Worm (Caenorhabditis elegans) whole organism, late embryonic: ENCODE results near the gene F17C11.13.

Experiments used
- C38D4.7 ChIP-seq: fragments of 200-800 bp; sonication (Bioruptor generic); optimal IDR thresholded peaks from 2 replicates; lab custom pipeline; 2018; ENCODE audit warnings: mild to moderate bottlenecking, missing genetic modification characterization, moderate library complexity, missing compliant biosample characterization
- F13H6.1 ChIP-seq: sonication (generic microtip); optimal IDR thresholded peaks from 2 replicates; lab custom pipeline; 2016; ENCODE audit warnings: missing genetic modification characterization, missing compliant biosample characterization
- K09A11.1 ChIP-seq: sonication (generic microtip); optimal IDR thresholded peaks from 2 replicates; lab custom pipeline; 2017; ENCODE audit warnings: antibody characterized with exemption, mild to moderate bottlenecking, missing genetic modification characterization, missing compliant biosample characterization; ENCODE audit not compliant: insufficient read depth
- T23F11.4 ChIP-seq: fragments of 200-800 bp; sonication (Bioruptor generic); optimal IDR thresholded peaks from 2 replicates; lab custom pipeline; 2018; ENCODE audit warnings: mild to moderate bottlenecking, missing genetic modification characterization, missing compliant biosample characterization
- Y22D7AL.16 ChIP-seq: sonication (generic microtip); optimal IDR thresholded peaks from 2 replicates; lab custom pipeline; 2016; ENCODE audit warnings: missing genetic modification characterization, missing compliant biosample characterization
- ahr-1 ChIP-seq: sonication (generic microtip); optimal IDR thresholded peaks from 2 replicates; lab custom pipeline; 2016; ENCODE audit warnings: missing genetic modification characterization, missing compliant biosample characterization
- ama-1 ChIP-seq: fragments of 150-350 bp; optimal IDR thresholded peaks from 2 replicates; lab custom pipeline; 2014
- ceh-14 ChIP-seq: sonication (generic microtip); optimal IDR thresholded peaks from 2 replicates; lab custom pipeline; 2016; ENCODE audit warnings: missing genotype, missing genetic modification characterization, missing compliant biosample characterization
- ceh-19 ChIP-seq: fragments of 200-800 bp; sonication (Bioruptor generic); optimal IDR thresholded peaks from 2 replicates; lab custom pipeline; 2018; ENCODE audit warnings: mild to moderate bottlenecking, missing genetic modification characterization, missing compliant biosample characterization
- ceh-22 ChIP-seq: sonication (generic microtip); optimal IDR thresholded peaks from 2 replicates; lab custom pipeline; 2017; ENCODE audit warnings: missing biosample characterization, missing genetic modification characterization
- ceh-24 ChIP-seq: sonication (generic microtip); optimal IDR thresholded peaks from 2 replicates; lab custom pipeline; 2016; ENCODE audit warnings: mild to moderate bottlenecking, missing genetic modification characterization, missing compliant biosample characterization
- ceh-31 ChIP-seq: sonication (generic microtip); optimal IDR thresholded peaks from 2 replicates; lab custom pipeline; 2016; ENCODE audit warnings: missing genetic modification characterization, missing compliant biosample characterization
- ceh-9 ChIP-seq: sonication (generic microtip); optimal IDR thresholded peaks from 2 replicates; lab custom pipeline; 2016; ENCODE audit warnings: mild to moderate bottlenecking, missing genetic modification characterization, inconsistent platforms, missing compliant biosample characterization
- che-1 ChIP-seq: sonication (generic microtip); optimal IDR thresholded peaks from 2 replicates; lab custom pipeline; 2016; ENCODE audit warnings: mild to moderate bottlenecking, missing genetic modification characterization, missing compliant biosample characterization
- dmd-4 ChIP-seq: sonication (generic microtip); optimal IDR thresholded peaks from 2 replicates; lab custom pipeline; 2016; ENCODE audit warnings: borderline replicate concordance, missing genetic modification characterization, missing compliant biosample characterization
- dve-1 ChIP-seq: sonication (generic microtip); optimal IDR thresholded peaks from 2 replicates; lab custom pipeline; 2017; ENCODE audit warnings: antibody characterized with exemption, mild to moderate bottlenecking, missing genetic modification characterization, missing compliant biosample characterization
- ets-4 ChIP-seq: sonication (generic microtip); optimal IDR thresholded peaks from 2 replicates; lab custom pipeline; 2016; ENCODE audit warnings: missing genetic modification characterization, missing compliant biosample characterization
- eyg-1 ChIP-seq: sonication (generic microtip); optimal IDR thresholded peaks from 2 replicates; lab custom pipeline; 2016; ENCODE audit warnings: missing genotype, missing genetic modification characterization, missing compliant biosample characterization
- fax-1 ChIP-seq: sonication (generic microtip); optimal IDR thresholded peaks from 2 replicates; lab custom pipeline; 2016; ENCODE audit warnings: missing genotype, missing genetic modification characterization, missing compliant biosample characterization
- fkh-10 ChIP-seq: fragments of 150-350 bp; optimal IDR thresholded peaks from 2 replicates; lab custom pipeline; 2014; ENCODE audit warnings: missing biosample characterization, missing genetic modification reagents, missing genetic modification characterization
- gmeb-2 ChIP-seq: sonication (generic microtip); optimal IDR thresholded peaks from 2 replicates; lab custom pipeline; 2016; ENCODE audit warnings: missing genetic modification characterization, inconsistent platforms, missing compliant biosample characterization
- hlh-30 ChIP-seq: sonication (generic microtip); optimal IDR thresholded peaks from 2 replicates; lab custom pipeline; 2017; ENCODE audit warnings: antibody characterized with exemption, missing genetic modification characterization, missing compliant biosample characterization; ENCODE audit not compliant: insufficient read depth
- hlh-6 ChIP-seq: sonication (generic microtip); optimal IDR thresholded peaks from 2 replicates; lab custom pipeline; 2016; ENCODE audit warnings: missing genotype, missing genetic modification characterization, missing compliant biosample characterization
- hlh-8 ChIP-seq: sonication (generic microtip); optimal IDR thresholded peaks from 2 replicates; lab custom pipeline; 2016; ENCODE audit warnings: missing genotype, missing genetic modification characterization, missing compliant biosample characterization
- lin-11 ChIP-seq: fragments of 200-800 bp; sonication (Bioruptor generic); optimal IDR thresholded peaks from 2 replicates; lab custom pipeline; 2018; ENCODE audit warnings: mild to moderate bottlenecking, missing genetic modification characterization, missing compliant biosample characterization
- madf-2 ChIP-seq: sonication (generic microtip); optimal IDR thresholded peaks from 2 replicates; lab custom pipeline; 2017; ENCODE audit warnings: missing genetic modification characterization, missing compliant biosample characterization
- mec-3 ChIP-seq: sonication (generic microtip); optimal IDR thresholded peaks from 2 replicates; lab custom pipeline; 2016; ENCODE audit warnings: borderline replicate concordance, missing genetic modification characterization, missing compliant biosample characterization
- nfya-1 ChIP-seq: sonication (generic microtip); optimal IDR thresholded peaks from 2 replicates; lab custom pipeline; 2017; ENCODE audit warnings: missing genetic modification characterization, mild to moderate bottlenecking, missing compliant biosample characterization, antibody characterized with exemption, moderate library complexity
- nhr-11 ChIP-seq: fragments of 150-350 bp; optimal IDR thresholded peaks from 2 replicates; lab custom pipeline; 2014; ENCODE audit warnings: missing biosample characterization, missing genetic modification characterization
- npax-4 ChIP-seq: sonication (generic microtip); optimal IDR thresholded peaks from 2 replicates; lab custom pipeline; 2016; ENCODE audit warnings: missing genetic modification characterization, missing compliant biosample characterization
- pat-9 ChIP-seq: fragments of 200-800 bp; sonication (Bioruptor generic); optimal IDR thresholded peaks from 2 replicates; lab custom pipeline; 2018; ENCODE audit warnings: mild to moderate bottlenecking, missing genetic modification characterization, moderate library complexity, missing compliant biosample characterization
- pax-1 ChIP-seq: fragments of 150-350 bp; optimal IDR thresholded peaks from 2 replicates; lab custom pipeline; 2014; ENCODE audit warnings: missing biosample characterization, missing genetic modification characterization
- pha-2 ChIP-seq: sonication (generic microtip); optimal IDR thresholded peaks from 2 replicates; lab custom pipeline; 2017; ENCODE audit warnings: mild to moderate bottlenecking, missing genetic modification characterization, missing compliant biosample characterization
- pha-4 ChIP-seq: fragments of 150-350 bp; optimal IDR thresholded peaks from 2 replicates; lab custom pipeline; 2018; ENCODE audit warnings: missing biosample characterization, missing genetic modification reagents, missing genetic modification characterization
- pros-1 ChIP-seq: fragments of 150-350 bp; optimal IDR thresholded peaks from 2 replicates; lab custom pipeline; 2014; ENCODE audit warnings: missing biosample characterization, missing genetic modification reagents, missing genetic modification characterization
- ref-2 ChIP-seq: sonication (generic microtip); optimal IDR thresholded peaks from 2 replicates; lab custom pipeline; 2016; ENCODE audit warnings: missing genetic modification characterization, missing compliant biosample characterization
- rnt-1 ChIP-seq: sonication (generic microtip); optimal IDR thresholded peaks from 2 replicates; lab custom pipeline; 2016; ENCODE audit warnings: missing genetic modification characterization, missing compliant biosample characterization
- sdc-2 ChIP-seq: sonication (generic microtip); optimal IDR thresholded peaks from 2 replicates; lab custom pipeline; 2016; ENCODE audit warnings: missing genotype, missing genetic modification characterization, missing compliant biosample characterization
- sox-4 ChIP-seq: sonication (generic microtip); optimal IDR thresholded peaks from 2 replicates; lab custom pipeline; 2017; ENCODE audit warnings: mild to moderate bottlenecking, missing genetic modification characterization, inconsistent platforms, missing compliant biosample characterization
- tbx-2 ChIP-seq: sonication (generic microtip); optimal IDR thresholded peaks from 2 replicates; lab custom pipeline; 2016; ENCODE audit warnings: missing genetic modification characterization, missing compliant biosample characterization
- tbx-7 ChIP-seq: sonication (generic microtip); optimal IDR thresholded peaks from 2 replicates; lab custom pipeline; 2016; ENCODE audit warnings: missing genotype, missing genetic modification characterization, missing compliant biosample characterization
- unc-42 ChIP-seq: sonication (generic microtip); optimal IDR thresholded peaks from 2 replicates; lab custom pipeline; 2016; ENCODE audit warnings: missing genotype, missing genetic modification characterization, missing compliant biosample characterization
- unc-55 ChIP-seq: sonication (generic microtip); optimal IDR thresholded peaks from 2 replicates; lab custom pipeline; 2017; ENCODE audit warnings: missing biosample characterization, missing genetic modification reagents, missing genetic modification characterization
- unc-86 ChIP-seq: sonication (generic microtip); optimal IDR thresholded peaks from 2 replicates; lab custom pipeline; 2016; ENCODE audit warnings: missing genetic modification characterization, missing compliant biosample characterization

Gene F17C11.13

DNA sequence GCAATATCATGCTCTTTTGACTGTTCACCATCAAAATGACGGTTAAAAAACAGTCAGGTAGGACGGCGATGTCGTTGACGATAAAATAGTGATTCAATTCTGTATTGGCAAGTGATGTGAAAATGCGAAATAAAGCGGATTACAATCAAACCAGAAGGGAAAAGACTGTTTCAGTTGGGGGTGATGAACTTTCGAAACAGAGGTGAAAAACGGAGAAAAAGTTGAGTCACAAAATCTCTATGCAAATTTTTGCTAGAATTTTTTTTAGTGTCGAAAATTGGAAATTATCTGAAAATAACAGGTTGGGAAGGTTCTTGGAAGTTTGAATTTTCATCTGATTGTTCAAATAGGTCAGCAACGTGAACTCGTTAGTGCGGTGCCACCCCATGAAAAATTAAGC, 34.0 kb upstream of the F17C11.13 start, which contains the start of gene nas-31:
Gene nas-31, minus strand, starts transcription at position 101 of the 400 bp plus-strand sequence.
- TF ChIP-seq pat-9 (tag; lab: Kevin White, UChicago) (no peak), pha-2 (tag; lab: Kevin White, UChicago) (no peak), K09A11.1 (tag; lab: Kevin White, UChicago) (no peak), rnt-1 (tag; lab: Kevin White, UChicago) (no peak), tbx-7 (tag; lab: Kevin White, UChicago) (no peak), nhr-11 (tag; lab: Kevin White, UChicago) (no peak), ceh-9 (no peak), fax-1 (tag; lab: Kevin White, UChicago) (no peak), dmd-4 (tag; lab: Kevin White, UChicago) (no peak), npax-4 (tag; lab: Kevin White, UChicago) (no peak), pax-1 (no peak), hlh-30 (tag; lab: Kevin White, UChicago) (no peak), madf-2 (tag; lab: Kevin White, UChicago) (no peak), ref-2 (tag; lab: Kevin White, UChicago) (no peak), dve-1 (tag; lab: Kevin White, UChicago) (no peak), sdc-2 (tag; lab: Kevin White, UChicago) (no peak), eyg-1 (tag; lab: Kevin White, UChicago) (no peak)

DNA sequence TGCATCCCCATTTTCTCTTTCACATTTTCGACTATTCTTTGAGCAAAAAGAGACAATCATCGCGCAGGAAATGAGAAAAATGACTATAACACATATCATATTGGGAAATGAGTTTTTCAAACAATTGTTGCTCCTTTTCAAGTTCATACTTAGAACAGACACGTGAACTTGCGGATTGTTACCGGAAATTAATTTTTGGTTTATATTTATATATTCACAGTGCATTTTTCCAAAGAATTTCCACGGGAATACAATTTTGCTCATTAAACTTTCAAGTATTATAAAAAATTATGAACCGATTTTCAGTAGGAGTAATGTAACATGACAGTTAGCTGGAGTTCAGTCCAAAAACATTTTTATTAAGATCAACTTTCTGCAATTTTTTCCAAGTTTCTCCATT, 32.5 kb upstream of the F17C11.13 start, which contains the start of gene F58B4.7:
Gene F58B4.7, minus strand, starts transcription at position 101 of the 400 bp plus-strand sequence.
- no peak for TF ChIP-seq ama-1 (lab: Kevin White, UChicago)
- no peak for TF ChIP-seq unc-55
- no peak for TF ChIP-seq mec-3 (tag; lab: Kevin White, UChicago)
- TF ChIP-seq T23F11.4: no peak
- TF ChIP-seq Y22D7AL.16: no peak
- TF ChIP-seq sdc-2 (tag; lab: Kevin White, UChicago): no peak
- TF ChIP-seq nfya-1 (tag; lab: Kevin White, UChicago): no peak
- no peak for TF ChIP-seq unc-86
- TF ChIP-seq ceh-9: no peak
- TF ChIP-seq F13H6.1: no peak
- no peak for TF ChIP-seq ceh-19 (GFP tag; lab: Kevin White, UChicago)
- no peak for TF ChIP-seq ref-2 (tag; lab: Kevin White, UChicago)
- no peak for TF ChIP-seq ahr-1 (tag; lab: Kevin White, UChicago)
- no peak for TF ChIP-seq ceh-22 (tag; lab: Kevin White, UChicago)

DNA sequence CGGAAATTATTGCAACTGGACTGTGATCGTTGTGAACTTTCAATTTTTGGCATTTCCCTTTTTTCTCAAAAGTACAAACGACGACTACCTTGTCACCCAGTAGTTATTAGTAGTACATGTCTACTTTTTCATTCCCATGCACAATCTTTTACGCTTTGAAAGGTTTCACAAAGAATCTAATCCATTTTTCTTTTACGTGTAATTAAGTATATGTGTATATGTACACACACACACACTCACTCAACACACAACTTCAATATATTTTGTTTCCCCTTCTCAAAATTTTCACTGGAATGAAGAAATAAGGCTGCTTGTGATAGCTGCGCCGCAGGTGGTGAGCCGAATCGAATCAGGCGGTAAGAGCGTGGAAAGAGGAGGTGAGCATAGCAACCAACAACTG, 31.0 kb upstream of the F17C11.13 start, which contains the start of gene F58B4.6:
Gene F58B4.6, plus strand, starts transcription at position 301 of the 400 bp plus-strand sequence.
- TF ChIP-seq ceh-24 (tag; lab: Kevin White, UChicago) (no peak), pha-4 (no peak)

- TF ChIP-seq hlh-6 (tag; lab: Kevin White, UChicago): no peak
- no peak for TF ChIP-seq pat-9 (tag; lab: Kevin White, UChicago)
- TF ChIP-seq C38D4.7: no peak
- no peak for TF ChIP-seq pax-1
- TF ChIP-seq che-1 (tag; lab: Kevin White, UChicago): no peak
- no peak for TF ChIP-seq fkh-10 (GFP tag; lab: Kevin White, UChicago)
- TF ChIP-seq unc-42: no peak
- TF ChIP-seq lin-11: no peak
- TF ChIP-seq ceh-14 (tag; lab: Kevin White, UChicago): no peak
- no peak for TF ChIP-seq nhr-11 (tag; lab: Kevin White, UChicago)
- no peak for TF ChIP-seq tbx-7 (tag; lab: Kevin White, UChicago)
- no peak for TF ChIP-seq ceh-31 (tag; lab: Kevin White, UChicago)
- TF ChIP-seq hlh-30 (tag; lab: Kevin White, UChicago): no peak
- TF ChIP-seq pros-1 (tag; lab: Kevin White, UChicago): no peak
- no peak for TF ChIP-seq eyg-1 (tag; lab: Kevin White, UChicago)
- TF ChIP-seq sox-4 (tag; lab: Kevin White, UChicago): no peak
- TF ChIP-seq tbx-2: no peak
- no peak for TF ChIP-seq hlh-8 (tag; lab: Kevin White, UChicago)
- TF ChIP-seq gmeb-2: no peak
- no peak for TF ChIP-seq ets-4
These were observed 30.1 kb upstream of the F17C11.13 start for ce11 chrV:10925658-10926057.
